Worm (Caenorhabditis elegans): Measurements from ENCODE around the gene F21C10.13.
A peak's percentile ranks its signal among the peaks of the same experiment; 100 is the strongest.

Gene F21C10.13

DNA sequence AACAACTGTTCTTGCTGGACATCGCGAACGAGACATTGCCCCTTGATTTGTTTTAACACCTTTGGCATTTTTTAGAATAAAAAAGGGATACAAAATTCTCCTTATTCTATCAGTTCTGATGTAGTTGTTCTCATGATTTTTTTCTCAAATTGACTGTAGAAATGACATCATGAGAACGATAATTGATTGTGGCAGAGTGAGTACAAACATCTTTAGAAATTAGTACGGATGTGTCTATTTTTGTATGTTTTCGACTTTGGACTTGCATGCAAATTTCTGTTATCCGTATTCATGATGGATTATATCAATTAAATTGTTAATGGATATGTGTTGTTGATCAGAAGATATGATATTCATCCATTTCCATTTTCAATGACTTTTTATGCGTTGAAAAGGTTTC is 26.0 kb downstream of the F21C10.13 start:
- TF ChIP-seq ztf-11 (tag; optimal IDR thresholded peaks at IDR 0.05) (no peak), saeg-2 (GFP tag; IDR thresholded peaks at IDR 0.05) (no peak), tra-1 (GFP tag; IDR thresholded peaks at IDR 0.05) (no peak), hlh-11 (tag; optimal IDR thresholded peaks at IDR 0.05) (no peak), Y48G9A.11 (GFP tag; IDR thresholded peaks at IDR 0.05) (no peak), unc-130 (GFP tag; optimal IDR thresholded peaks at IDR 0.05) (no peak), hlh-30 (tag; optimal IDR thresholded peaks at IDR 0.05; ENCODE audit: insufficient read depth) (no peak), F49E8.2 (tag; optimal IDR thresholded peaks at IDR 0.05; ENCODE audit: borderline replicate concordance) (no peak), fos-1 (tag; optimal IDR thresholded peaks at IDR 0.05) (no peak), hif-1 (tag; optimal IDR thresholded peaks at IDR 0.05) (no peak), pha-4 (GFP tag; IDR thresholded peaks at IDR 0.05) (no peak), pha-4 (tag; optimal IDR thresholded peaks at IDR 0.05) (no peak), spr-3 (GFP tag; optimal IDR thresholded peaks at IDR 0.05) (no peak), dpl-1 (GFP tag; optimal IDR thresholded peaks at IDR 0.05) (no peak), mep-1 (tag; optimal IDR thresholded peaks at IDR 0.05) (no peak), zag-1 (tag; optimal IDR thresholded peaks at IDR 0.05) (no peak), egl-27 (tag; optimal IDR thresholded peaks at IDR 0.05) (no peak)

- no peak for TF ChIP-seq lin-39 (tag; optimal IDR thresholded peaks at IDR 0.05)
- TF ChIP-seq set-16 (GFP tag; IDR thresholded peaks at IDR 0.05) = no peak
- no peak for TF ChIP-seq vab-7 (GFP tag; IDR thresholded peaks at IDR 0.05)
- TF ChIP-seq cey-2 (tag; optimal IDR thresholded peaks at IDR 0.05; ENCODE audit: borderline replicate concordance, insufficient read depth) = no peak
- TF ChIP-seq Y105C5A.15 (GFP tag; IDR thresholded peaks at IDR 0.05) = no peak
- TF ChIP-seq aly-2 (tag; optimal IDR thresholded peaks at IDR 0.05) = no peak
These were observed 30.2 kb downstream of the F21C10.13 start for ce11 chrV:9152339-9152738.

- TF ChIP-seq madf-5 (GFP tag; IDR thresholded peaks at IDR 0.05) (no peak), aha-1 (tag) (peak; percentile 66)
These were observed 32.7 kb downstream of the F21C10.13 start, which contains the start of gene B0222.5 for ce11 chrV:9154772-9155171. Gene B0222.5, minus strand, starts transcription at chrV:9154872.

DNA sequence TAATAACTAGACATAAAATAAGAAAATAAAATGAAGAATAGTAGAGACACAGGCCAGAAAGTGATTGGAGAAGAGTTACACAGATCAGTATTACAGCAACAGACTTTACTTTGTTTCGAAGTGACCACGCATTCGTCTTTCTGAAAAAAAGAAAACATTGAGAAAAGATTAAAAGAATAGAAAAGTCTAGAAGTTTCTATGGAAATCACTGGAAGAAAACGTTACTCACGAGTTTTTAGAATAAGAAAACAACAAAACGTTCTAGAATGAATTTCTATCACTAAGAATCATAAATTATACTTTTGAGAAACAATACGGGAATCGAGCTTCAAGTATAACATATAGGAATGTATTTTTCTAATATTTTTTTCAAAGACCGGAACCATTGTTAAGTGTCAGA is 33.5 kb downstream of the F21C10.13 start:
- TF ChIP-seq mdt-29 (GFP tag; IDR thresholded peaks at IDR 0.05) (peak; percentile 91), unc-39 (tag; optimal IDR thresholded peaks at IDR 0.05) (no peak)

ce11 chrV:9156679-9157078 is 34.6 kb downstream of the F21C10.13 start, which contains the start of gene B0222.15:
Gene B0222.15, minus strand, starts transcription at chrV:9156779.
- TF ChIP-seq lin-13 (GFP tag; optimal IDR thresholded peaks at IDR 0.05) = no peak
- TF ChIP-seq ctbp-1 (GFP tag; IDR thresholded peaks at IDR 0.05) = no peak
- TF ChIP-seq ces-1 (GFP tag; optimal IDR thresholded peaks at IDR 0.05) = no peak
- TF ChIP-seq unc-130 (GFP tag; optimal IDR thresholded peaks at IDR 0.05) = no peak
- TF ChIP-seq hif-1 (tag; optimal IDR thresholded peaks at IDR 0.05) = no peak
- TF ChIP-seq F49E8.2 (tag; optimal IDR thresholded peaks at IDR 0.05; ENCODE audit: borderline replicate concordance) = no peak
- no peak for TF ChIP-seq lir-3 (tag; optimal IDR thresholded peaks at IDR 0.05)
- TF ChIP-seq daf-12 (tag; optimal IDR thresholded peaks at IDR 0.05) = no peak
- TF ChIP-seq lin-29 (GFP tag; IDR thresholded peaks at IDR 0.05) = no peak
- TF ChIP-seq ztf-7 (tag; optimal IDR thresholded peaks at IDR 0.05) = no peak
- no peak for TF ChIP-seq skn-1 (tag; optimal IDR thresholded peaks at IDR 0.05)
- TF ChIP-seq lsy-2 (tag; optimal IDR thresholded peaks at IDR 0.05) = no peak
- TF ChIP-seq snpc-4 (tag; optimal IDR thresholded peaks at IDR 0.05) = no peak
- no peak for TF ChIP-seq F10B5.3 (tag; optimal IDR thresholded peaks at IDR 0.05)
- no peak for TF ChIP-seq ZK546.5 (tag; optimal IDR thresholded peaks at IDR 0.05)
- TF ChIP-seq attf-4 (tag; optimal IDR thresholded peaks at IDR 0.05) = no peak
- no peak for TF ChIP-seq unc-62 (GFP tag; optimal IDR thresholded peaks at IDR 0.05 in 1 of 2)
- no peak for TF ChIP-seq unc-62 (tag; optimal IDR thresholded peaks at IDR 0.05)
- TF ChIP-seq nhr-111 (GFP tag; optimal IDR thresholded peaks at IDR 0.05) = no peak
- no peak for TF ChIP-seq aly-2 (tag; optimal IDR thresholded peaks at IDR 0.05)
- TF ChIP-seq Y75B8A.6 (GFP tag; IDR thresholded peaks at IDR 0.05) = no peak
